Worm (Caenorhabditis elegans): Measurements from ENCODE around the gene cdr-3.

DNA sequence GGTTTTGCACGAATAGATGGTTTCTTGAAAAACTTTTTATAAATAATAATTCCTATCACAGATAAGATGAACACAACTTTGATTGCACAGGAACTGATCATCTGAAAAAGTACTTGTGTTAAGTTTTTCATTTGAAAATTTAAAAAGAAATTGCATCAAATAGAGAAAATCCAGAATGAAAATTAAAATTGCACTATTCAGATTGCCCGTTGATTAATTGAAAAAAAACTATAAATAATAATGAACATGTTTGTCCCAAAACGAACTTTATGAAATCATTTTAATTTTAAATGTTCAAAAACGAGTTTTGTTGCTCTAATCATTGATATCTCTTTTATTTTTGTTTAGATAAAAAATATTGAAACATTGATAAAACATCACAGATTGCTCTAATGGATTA lies at the start of gene cdr-3:
- no peak for TF ChIP-seq flt-1 (GFP tag; IDR thresholded peaks at IDR 0.05)
- no peak for TF ChIP-seq ztf-29 (GFP tag; IDR thresholded peaks at IDR 0.05)
- no peak for TF ChIP-seq ztf-23 (GFP tag; IDR thresholded peaks at IDR 0.05)
- no peak for TF ChIP-seq med-1 (GFP tag; optimal IDR thresholded peaks at IDR 0.05; ENCODE audit: insufficient read depth)
- no peak for TF ChIP-seq cog-1 (tag; optimal IDR thresholded peaks at IDR 0.05)
- TF ChIP-seq klf-2 (GFP tag; conservative IDR thresholded peaks at IDR 0.05), result no peak
- TF ChIP-seq tab-1 (GFP tag; IDR thresholded peaks at IDR 0.05), result no peak
